Fruit fly (Drosophila melanogaster): ENCODE results near the gene CG3632.

DNA sequence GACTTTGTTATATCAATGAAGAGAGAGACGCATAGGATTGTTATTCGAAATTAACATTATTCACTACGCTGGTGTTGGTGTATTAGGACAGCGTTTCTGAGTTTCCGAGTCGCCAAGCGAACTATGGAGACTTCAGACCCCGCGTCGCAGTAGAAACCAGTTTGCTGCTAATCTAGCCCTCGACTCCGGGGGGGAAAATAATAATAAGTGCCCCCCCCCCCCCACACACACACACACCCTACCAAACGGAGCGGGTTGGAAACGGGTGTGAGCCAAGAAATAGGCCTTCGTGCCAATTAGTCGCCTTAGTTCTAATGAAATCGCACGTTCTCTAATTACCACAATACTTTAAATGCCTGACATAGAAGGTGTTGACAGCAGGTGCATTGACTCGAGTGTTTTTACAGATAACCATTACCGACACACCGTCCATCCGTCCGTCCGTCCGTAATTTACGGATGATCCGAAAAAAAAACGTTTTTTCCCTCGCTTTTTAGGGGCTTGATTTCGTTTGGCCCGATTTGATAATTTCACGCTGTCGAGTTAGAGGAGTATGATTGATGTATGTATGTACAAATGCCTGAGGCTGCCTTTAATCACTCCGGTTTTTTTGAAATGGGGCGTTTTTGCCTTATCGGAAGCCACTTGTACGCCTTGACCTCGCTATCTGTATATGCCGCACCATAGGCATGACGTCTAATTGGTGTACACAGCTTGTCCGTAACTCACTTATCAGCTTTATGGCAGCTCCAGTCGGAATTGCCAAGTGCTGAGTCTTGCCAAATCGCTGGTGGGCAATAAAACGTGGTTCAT, 14.5 kb upstream of the CG3632 start:
- TF ChIP-seq salr (GFP tag; optimal IDR thresholded peaks at IDR 0.05): no peak
- no peak for TF ChIP-seq fd59A (GFP tag; optimal IDR thresholded peaks at IDR 0.05)
- no peak for TF ChIP-seq esn (GFP tag; optimal IDR thresholded peaks at IDR 0.05)
- TF ChIP-seq eg (GFP tag; IDR thresholded peaks at IDR 0.05): no peak
- TF ChIP-seq dsx (GFP tag; optimal IDR thresholded peaks at IDR 0.05; ENCODE audit: poor library complexity, severe bottlenecking): no peak
- no peak for TF ChIP-seq Hr38 (GFP tag; optimal IDR thresholded peaks at IDR 0.05)
- no peak for TF ChIP-seq CG16779 (tag; optimal IDR thresholded peaks at IDR 0.05)
- TF ChIP-seq dac (GFP tag; optimal IDR thresholded peaks at IDR 0.05): no peak
- no peak for TF ChIP-seq fd85E (GFP tag; optimal IDR thresholded peaks at IDR 0.05)
- no peak for TF ChIP-seq CG6808 (GFP tag; optimal IDR thresholded peaks at IDR 0.05)
- peak; percentile 78 for TF ChIP-seq vri (GFP tag; optimal IDR thresholded peaks at IDR 0.05)

Data from whole organism, prepupa.